Worm (Caenorhabditis elegans): Measurements from ENCODE around the gene F09C12.8.
A peak's percentile ranks its signal among the peaks of the same experiment; 100 is the strongest.

Gene F09C12.8

DNA sequence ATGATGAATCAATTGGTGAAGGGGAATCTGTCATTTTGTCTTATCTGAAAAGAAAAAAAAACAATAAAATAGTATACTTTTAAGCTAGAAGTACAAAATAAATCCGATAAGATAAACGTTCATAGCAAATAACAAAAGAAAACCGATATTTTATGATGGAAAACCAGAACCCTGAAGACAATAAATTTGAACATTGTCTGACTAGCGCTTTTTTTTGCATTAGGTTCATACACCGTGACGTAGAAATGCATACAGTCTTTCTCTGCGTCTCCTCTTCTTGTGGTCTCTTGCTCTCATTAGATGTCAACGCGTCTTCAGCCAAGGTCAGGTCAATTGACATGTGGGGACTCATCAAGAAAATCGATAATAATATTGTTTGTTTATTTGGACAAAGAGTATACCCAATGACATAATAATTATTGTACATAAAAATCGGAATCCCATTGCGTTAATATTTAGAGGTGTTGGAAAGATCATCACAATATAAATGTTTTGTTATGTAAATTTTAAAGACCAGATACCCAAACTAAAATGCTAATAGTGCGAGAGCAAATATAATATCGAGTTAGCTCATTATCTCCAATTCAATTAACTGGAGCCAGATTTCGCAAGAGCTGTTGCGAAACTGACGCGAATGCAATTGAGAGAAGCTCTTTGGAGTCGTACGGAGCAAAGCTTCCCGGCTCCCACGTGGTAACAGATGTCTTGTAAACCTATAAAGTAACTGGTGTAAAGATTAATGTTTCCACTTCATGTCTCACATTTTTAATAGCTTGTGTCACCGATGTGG lies 30.9 kb upstream of the F09C12.8 start, which contains the start of gene dsh-2:
Gene dsh-2 (minus strand): TSS at position 51 of the 790 bp plus-strand sequence.
- no peak for TF ChIP-seq madf-10 (tag; optimal IDR thresholded peaks at IDR 0.05)
- no peak for TF ChIP-seq zim-3 (tag; optimal IDR thresholded peaks at IDR 0.05)
- TF ChIP-seq Y56A3A.18 (GFP tag; IDR thresholded peaks at IDR 0.05): no peak
- TF ChIP-seq hmg-1.2 (GFP tag; IDR thresholded peaks at IDR 0.05): peak; percentile 81
- TF ChIP-seq zfh-2 (GFP tag; conservative IDR thresholded peaks at IDR 0.05): no peak
- TF ChIP-seq lin-54 (GFP tag; optimal IDR thresholded peaks at IDR 0.05): peak; percentile 40
- no peak for TF ChIP-seq somi-1 (GFP tag; optimal IDR thresholded peaks at IDR 0.05)
- no peak for TF ChIP-seq F39B2.1 (GFP tag; IDR thresholded peaks at IDR 0.05)
- TF ChIP-seq let-607 (tag; optimal IDR thresholded peaks at IDR 0.05): no peak
- TF ChIP-seq him-1 (tag; optimal IDR thresholded peaks at IDR 0.05): peak; percentile 3
- TF ChIP-seq pha-4 (tag; optimal IDR thresholded peaks at IDR 0.05): no peak
- TF ChIP-seq Y53F4B.3 (GFP tag; IDR thresholded peaks at IDR 0.05): no peak
- no peak for TF ChIP-seq ccch-3 (GFP tag; optimal IDR thresholded peaks at IDR 0.05)
- no peak for TF ChIP-seq lag-1 (GFP tag; IDR thresholded peaks at IDR 0.05)
- TF ChIP-seq rec-8 (tag; optimal IDR thresholded peaks at IDR 0.05): no peak
- TF ChIP-seq pbrm-1 (GFP tag; IDR thresholded peaks at IDR 0.05): no peak
- TF ChIP-seq dox-1 (GFP tag; IDR thresholded peaks at IDR 0.05): peak; percentile 54; the same call in 1 of the 2 replicates
- no peak for TF ChIP-seq K11D2.4 (GFP tag; IDR thresholded peaks at IDR 0.05)
- TF ChIP-seq lin-40 (tag; optimal IDR thresholded peaks at IDR 0.05): peak; percentile 33
- no peak for TF ChIP-seq repo-1 (tag; optimal IDR thresholded peaks at IDR 0.05)
- no peak for TF ChIP-seq lir-1 (GFP tag; conservative IDR thresholded peaks at IDR 0.05)
- no peak for TF ChIP-seq lsy-27 (tag; optimal IDR thresholded peaks at IDR 0.05; ENCODE audit: borderline replicate concordance, insufficient read depth)
- TF ChIP-seq nhr-27 (tag; optimal IDR thresholded peaks at IDR 0.05): no peak
- no peak for TF ChIP-seq mel-28 (tag; optimal IDR thresholded peaks at IDR 0.05; ENCODE audit: borderline replicate concordance)
- no peak; the same call in 1 of the 2 replicates for TF ChIP-seq B0336.3 (GFP tag; IDR thresholded peaks at IDR 0.05)
- no peak for TF ChIP-seq snpc-4 (GFP tag; optimal IDR thresholded peaks at IDR 0.05)
- TF ChIP-seq snpc-4 (tag; optimal IDR thresholded peaks at IDR 0.05): peak in 2 of 4 experiments; percentile 13 to 53
- TF ChIP-seq F10E7.11 (tag; optimal IDR thresholded peaks at IDR 0.05): no peak
- TF ChIP-seq madf-6 (GFP tag; IDR thresholded peaks at IDR 0.05): peak; percentile 55
- no peak for TF ChIP-seq die-1 (tag; optimal IDR thresholded peaks at IDR 0.05)
- no peak for TF ChIP-seq F57C9.4 (tag; optimal IDR thresholded peaks at IDR 0.05)
- no peak for TF ChIP-seq nhr-120 (GFP tag; IDR thresholded peaks at IDR 0.05)
- TF ChIP-seq attf-5 (GFP tag; optimal IDR thresholded peaks at IDR 0.05): peak; percentile 11
- no peak for TF ChIP-seq unc-130 (GFP tag; optimal IDR thresholded peaks at IDR 0.05)
- TF ChIP-seq T26A5.8 (tag; optimal IDR thresholded peaks at IDR 0.05): no peak
- TF ChIP-seq hlh-12 (tag; optimal IDR thresholded peaks at IDR 0.05): no peak
- TF ChIP-seq ceh-79 (tag; optimal IDR thresholded peaks at IDR 0.05): no peak
- no peak for TF ChIP-seq ztf-22 (GFP tag; optimal IDR thresholded peaks at IDR 0.05)
- TF ChIP-seq tlf-1 (GFP tag; optimal IDR thresholded peaks at IDR 0.05): no peak
- TF ChIP-seq chd-7 (tag; optimal IDR thresholded peaks at IDR 0.05): no peak
- no peak for TF ChIP-seq rpc-1 (optimal IDR thresholded peaks at IDR 0.05)
- no peak for TF ChIP-seq rpc-1 (tag; optimal IDR thresholded peaks at IDR 0.05)
- peak; percentile 56; the same call in 1 of the 2 replicates for TF ChIP-seq cebp-1 (GFP tag; IDR thresholded peaks at IDR 0.05)
- peak; percentile 90 for TF ChIP-seq cebp-1 (tag; optimal IDR thresholded peaks at IDR 0.05)
- TF ChIP-seq mxl-1 (tag; optimal IDR thresholded peaks at IDR 0.05): no peak
- TF ChIP-seq gei-17 (GFP tag; optimal IDR thresholded peaks at IDR 0.05): no peak
- peak; percentile 30 for TF ChIP-seq ceh-27 (GFP tag; optimal IDR thresholded peaks at IDR 0.05)
- TF ChIP-seq Y53G8AR.9 (GFP tag; conservative IDR thresholded peaks at IDR 0.05): no peak

Measured in whole organism, young adult.